Worm (Caenorhabditis elegans) whole organism, L4 larva: Measurements from ENCODE around the gene ttc-4.

Experiments
- F44E2.7 ChIP-seq: fragments of 200-800 bp; sonication (Bioruptor generic); IDR thresholded peaks from 2 replicates; pipeline ENCODE4 v2.1.2; 2022; ENCODE audit warnings: missing genetic modification characterization, missing compliant biosample characterization
- T20F7.1 ChIP-seq: fragments of 200-800 bp; sonication (Bioruptor generic); optimal IDR thresholded peaks from 2 replicates; lab custom pipeline; 2018; ENCODE audit warnings: mild to moderate bottlenecking, missing genetic modification characterization, missing compliant biosample characterization
- Y105C5A.15 ChIP-seq: fragments of 200-800 bp; sonication (Bioruptor generic); IDR thresholded peaks from 2 replicates; pipeline ENCODE4 v1.3.6; 2022; ENCODE audit warnings: missing genetic modification characterization, missing compliant biosample characterization
- Y75B8A.6 ChIP-seq: fragments of 200-800 bp; sonication (Bioruptor generic); IDR thresholded peaks from 2 replicates; pipeline ENCODE4 v1.3.6; 2022; ENCODE audit warnings: missing genetic modification reagents, missing genetic modification characterization, missing compliant biosample characterization
- ZK546.5 ChIP-seq, 2 experiments: sonication (generic microtip); optimal IDR thresholded peaks; 2 replicates each; lab custom pipeline; 2017; ENCODE audit warnings: missing biosample characterization in 2 of 2, missing genetic modification characterization in 2 of 2
- aha-1 ChIP-seq: fragments of 150-350 bp; peaks from one replicate; lab custom pipeline; 2014; ENCODE audit warnings: missing biosample characterization, missing genetic modification characterization
- aly-2 ChIP-seq: sonication (generic microtip); optimal IDR thresholded peaks from 2 replicates; lab custom pipeline; 2018; ENCODE audit warnings: missing biosample characterization, missing genetic modification characterization
- ama-1 ChIP-seq: fragments of 150-350 bp; optimal IDR thresholded peaks from 2 replicates; lab custom pipeline; 2014; ENCODE audit warnings: inconsistent platforms, mixed read lengths
- arid-1 ChIP-seq: fragments of 200-800 bp; sonication (Bioruptor generic); conservative IDR thresholded peaks from 2 replicates; pipeline ENCODE4 v1.3.6; 2022; ENCODE audit warnings: missing genetic modification reagents, missing genetic modification characterization, missing compliant biosample characterization
- attf-4 ChIP-seq: sonication (generic microtip); optimal IDR thresholded peaks from 3 replicates; lab custom pipeline; 2017; ENCODE audit warnings: missing biosample characterization, missing genetic modification characterization
- ceh-20 ChIP-seq: fragments of 200-800 bp; sonication (Bioruptor generic); IDR thresholded peaks from 2 replicates; pipeline ENCODE4 v1.3.6; 2022; ENCODE audit warnings: missing genetic modification reagents, missing genetic modification characterization, missing compliant biosample characterization
- ceh-44 ChIP-seq: fragments of 200-800 bp; sonication (Bioruptor generic); IDR thresholded peaks from 2 replicates; pipeline ENCODE4 v1.3.6; 2022; ENCODE audit warnings: missing genetic modification reagents, missing genetic modification characterization, missing compliant biosample characterization
- ceh-82 ChIP-seq: sonication (generic microtip); optimal IDR thresholded peaks from 2 replicates; lab custom pipeline; 2017; ENCODE audit warnings: missing biosample characterization, missing genetic modification characterization
- daf-19 ChIP-seq: fragments of 200-800 bp; sonication (Bioruptor generic); conservative IDR thresholded peaks from 2 replicates; pipeline ENCODE4 v1.3.6; 2022; ENCODE audit warnings: missing genetic modification characterization, missing compliant biosample characterization
- dmd-6 ChIP-seq: fragments of 200-800 bp; sonication (Bioruptor generic); IDR thresholded peaks from 2 replicates; pipeline ENCODE4 v1.3.6; 2022; ENCODE audit warnings: missing genetic modification reagents, missing genetic modification characterization, missing compliant biosample characterization
- dpl-1 ChIP-seq: fragments of 150-350 bp; optimal IDR thresholded peaks from 2 replicates; lab custom pipeline; 2014; ENCODE audit warnings: missing biosample characterization, missing genetic modification reagents, missing genetic modification characterization
- duxl-1 ChIP-seq: sonication (generic microtip); optimal IDR thresholded peaks from 2 replicates; lab custom pipeline; 2016; ENCODE audit warnings: mild to moderate bottlenecking, missing genetic modification characterization, moderate library complexity, missing compliant biosample characterization; ENCODE audit not compliant: poor library complexity
- fkh-10 ChIP-seq: fragments of 150-350 bp; optimal IDR thresholded peaks from 2 replicates; lab custom pipeline; 2014; ENCODE audit warnings: missing biosample characterization, missing genetic modification reagents, missing genetic modification characterization
- gei-8 ChIP-seq: fragments of 200-800 bp; sonication (Bioruptor generic); optimal IDR thresholded peaks from 2 replicates; lab custom pipeline; 2018; ENCODE audit warnings: mild to moderate bottlenecking, missing genetic modification characterization, missing compliant biosample characterization
- hlh-11 ChIP-seq: fragments of 200-800 bp; sonication (Bioruptor generic); optimal IDR thresholded peaks from 2 replicates; lab custom pipeline; 2018; ENCODE audit warnings: mild to moderate bottlenecking, missing genetic modification characterization, missing compliant biosample characterization
- hmg-1.1 ChIP-seq: fragments of 200-800 bp; sonication (Bioruptor generic); IDR thresholded peaks from 2 replicates; pipeline ENCODE4 v1.3.6; 2022; ENCODE audit warnings: missing genetic modification reagents, missing genetic modification characterization, missing compliant biosample characterization
- lin-15B ChIP-seq: fragments of 150-350 bp; sonication (generic microtip); optimal IDR thresholded peaks from 3 replicates; lab custom pipeline; 2014; ENCODE audit warnings: missing biosample characterization, missing genetic modification characterization
- lin-29 ChIP-seq: fragments of 200-800 bp; sonication (Bioruptor generic); IDR thresholded peaks from 2 replicates; pipeline ENCODE4 v1.3.6; 2022; ENCODE audit warnings: missing genetic modification reagents, missing genetic modification characterization, missing compliant biosample characterization
- lin-38 ChIP-seq: fragments of 200-800 bp; sonication (Bioruptor generic); IDR thresholded peaks from 2 replicates; pipeline ENCODE4 v1.3.6; 2022; ENCODE audit warnings: missing genetic modification reagents, missing genetic modification characterization, missing compliant biosample characterization
- lin-39 ChIP-seq: fragments of 150-350 bp; optimal IDR thresholded peaks from 2 replicates; lab custom pipeline; 2014; ENCODE audit warnings: missing biosample characterization, missing genetic modification reagents, missing genetic modification characterization
- lsy-2 ChIP-seq, 2 experiments: fragments of 150-350 bp in 1 of 2; sonication (generic microtip) in 1 of 2; optimal IDR thresholded peaks; 2 replicates each; lab custom pipeline; 2014 to 2017; ENCODE audit warnings: missing biosample characterization in 2 of 2, missing genetic modification characterization in 2 of 2
- madf-5 ChIP-seq, 2 experiments: fragments of 200-800 bp; sonication (Bioruptor generic); IDR thresholded peaks; 2 replicates each; pipeline ENCODE4 v1.3.6; 2022; ENCODE audit warnings: missing compliant biosample characterization in 2 of 2, missing genetic modification characterization in 2 of 2
- mdl-1 ChIP-seq, 2 experiments: fragments of 150-350 bp in 1 of 2; sonication (generic microtip) in 1 of 2; optimal IDR thresholded peaks; 2 replicates each; lab custom pipeline; 2014 to 2017; ENCODE audit warnings: missing biosample characterization in 2 of 2, missing genetic modification characterization in 2 of 2
- mdt-29 ChIP-seq: fragments of 200-800 bp; sonication (Bioruptor generic); IDR thresholded peaks from 2 replicates; pipeline ENCODE4 v1.3.6; 2022; ENCODE audit warnings: missing genetic modification reagents, missing genetic modification characterization, missing compliant biosample characterization
- mxl-2 ChIP-seq: fragments of 200-800 bp; sonication (Bioruptor generic); conservative IDR thresholded peaks from 2 replicates; pipeline ENCODE4 v1.3.6; 2022; ENCODE audit warnings: missing genetic modification reagents, missing genetic modification characterization, missing compliant biosample characterization
- nhr-11 ChIP-seq: fragments of 150-350 bp; optimal IDR thresholded peaks from 2 replicates; lab custom pipeline; 2014; ENCODE audit warnings: missing biosample characterization, missing genetic modification characterization
- nhr-237 ChIP-seq: sonication (generic microtip); optimal IDR thresholded peaks from 2 replicates; lab custom pipeline; 2017; ENCODE audit warnings: missing biosample characterization, missing genetic modification characterization
- nhr-41 ChIP-seq: fragments of 200-800 bp; sonication (Bioruptor generic); IDR thresholded peaks from 2 replicates; pipeline ENCODE4 v1.3.6; 2022; ENCODE audit warnings: missing genetic modification reagents, missing genetic modification characterization, missing compliant biosample characterization
- nhr-42 ChIP-seq: fragments of 200-800 bp; sonication (Bioruptor generic); IDR thresholded peaks from 2 replicates; pipeline ENCODE4 v1.3.6; 2022; ENCODE audit warnings: missing genetic modification characterization, missing compliant biosample characterization
- nhr-6 ChIP-seq: fragments of 150-350 bp; optimal IDR thresholded peaks from 2 replicates; lab custom pipeline; 2014; ENCODE audit warnings: missing biosample characterization, missing genetic modification characterization
- pha-4 ChIP-seq, 2 experiments: fragments of 150-350 bp in 1 of 2; fragments of 200-800 bp in 1 of 2; sonication (Bioruptor generic) in 1 of 2; IDR thresholded peaks in 1 of 2; optimal IDR thresholded peaks in 1 of 2; 2 replicates each; pipeline versions ENCODE4 v1.3.6 to Lab custom; 2014 to 2022; ENCODE audit warnings: missing genetic modification characterization in 2 of 2, missing genetic modification reagents in 2 of 2, missing biosample characterization in 1 of 2, missing compliant biosample characterization in 1 of 2
- pqm-1 ChIP-seq: sonication (generic microtip); optimal IDR thresholded peaks from 2 replicates; lab custom pipeline; 2017; ENCODE audit warnings: missing biosample characterization, missing genetic modification characterization
- sdz-12 ChIP-seq: fragments of 200-800 bp; sonication (Bioruptor generic); optimal IDR thresholded peaks from 2 replicates; lab custom pipeline; 2018; ENCODE audit warnings: mild to moderate bottlenecking, missing genetic modification characterization, missing compliant biosample characterization
- set-16 ChIP-seq: fragments of 200-800 bp; sonication (Bioruptor generic); IDR thresholded peaks from 2 replicates; pipeline ENCODE4 v1.3.6; 2022; ENCODE audit warnings: missing genetic modification reagents, missing genetic modification characterization, missing compliant biosample characterization
- tra-1 ChIP-seq: fragments of 200-800 bp; sonication (Bioruptor generic); IDR thresholded peaks from 2 replicates; pipeline ENCODE4 v1.3.6; 2022; ENCODE audit warnings: missing genetic modification reagents, missing genetic modification characterization, missing compliant biosample characterization
- unc-39 ChIP-seq: sonication (generic microtip); optimal IDR thresholded peaks from 2 replicates; lab custom pipeline; 2017; ENCODE audit warnings: missing biosample characterization, missing genetic modification characterization
- zfp-3 ChIP-seq: fragments of 200-800 bp; sonication (Bioruptor generic); conservative IDR thresholded peaks from 2 replicates; pipeline ENCODE4 v1.3.6; 2022; ENCODE audit warnings: missing genetic modification reagents, missing genetic modification characterization, missing compliant biosample characterization
- zip-2 ChIP-seq: fragments of 150-350 bp; optimal IDR thresholded peaks from 2 replicates; lab custom pipeline; 2014; ENCODE audit warnings: missing biosample characterization, missing genetic modification characterization
- ztf-11 ChIP-seq: fragments of 150-350 bp; optimal IDR thresholded peaks from 2 replicates; lab custom pipeline; 2014; ENCODE audit warnings: missing biosample characterization, missing genetic modification characterization
- ztf-7 ChIP-seq: fragments of 150-350 bp; optimal IDR thresholded peaks from 2 replicates; lab custom pipeline; 2014; ENCODE audit warnings: missing biosample characterization, missing genetic modification characterization

Gene ttc-4

DNA sequence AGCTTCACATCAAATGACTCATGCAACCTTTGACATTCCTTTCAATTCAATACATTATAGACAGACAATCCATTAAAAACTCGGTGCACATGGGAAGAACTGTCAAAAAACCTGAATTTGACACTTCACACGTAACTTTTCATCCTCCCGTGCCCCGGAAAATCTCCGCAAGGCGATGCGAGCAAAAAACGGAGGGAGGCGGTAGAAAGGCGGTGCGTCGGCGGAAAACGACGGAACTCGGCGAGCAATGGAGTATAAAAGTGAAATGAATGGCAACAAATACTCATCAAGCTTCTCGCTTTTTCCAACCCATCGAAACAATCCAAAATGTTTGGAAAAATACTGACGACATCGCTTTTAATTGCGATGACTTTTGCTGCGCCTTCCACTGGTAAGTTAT is 16.5 kb upstream of the ttc-4 start, which contains the start of gene T25E4.1:
Gene T25E4.1, plus strand, starts transcription at position 301 of the 400 bp plus-strand sequence.
- TF ChIP-seq duxl-1 (tag; lab: Kevin White, UChicago) (no peak), nhr-42 (GFP tag; lab: Robert Waterston, UW) (no peak), lin-38 (GFP tag; lab: Robert Waterston, UW) (no peak), lin-29 (GFP tag; lab: Robert Waterston, UW) (no peak), Y75B8A.6 (no peak), ceh-20 (GFP tag; lab: Robert Waterston, UW) (no peak), mxl-2 (GFP tag; lab: Robert Waterston, UW) (no peak), F44E2.7 (GFP tag; lab: Robert Waterston, UW) (no peak), mdt-29 (GFP tag; lab: Robert Waterston, UW) (no peak), aly-2 (tag; lab: Kevin White, UChicago) (no peak), fkh-10 (GFP tag; lab: Kevin White, UChicago) (no peak), nhr-6 (tag; lab: Kevin White, UChicago) (no peak), attf-4 (tag; lab: Kevin White, UChicago) (no peak), lin-39 (no peak), aha-1 (tag; lab: Kevin White, UChicago) (no peak), nhr-11 (no peak), ceh-82 (tag; lab: Kevin White, UChicago) (no peak), lin-15B (tag; lab: Kevin White, UChicago) (no peak), ceh-44 (GFP tag; lab: Robert Waterston, UW) (no peak), lsy-2 (tag; optimal IDR thresholded peaks at IDR 0.05; lab: Kevin White, UChicago) (no peak)
- TF ChIP-seq, all 104 proteins: peak for 0

DNA sequence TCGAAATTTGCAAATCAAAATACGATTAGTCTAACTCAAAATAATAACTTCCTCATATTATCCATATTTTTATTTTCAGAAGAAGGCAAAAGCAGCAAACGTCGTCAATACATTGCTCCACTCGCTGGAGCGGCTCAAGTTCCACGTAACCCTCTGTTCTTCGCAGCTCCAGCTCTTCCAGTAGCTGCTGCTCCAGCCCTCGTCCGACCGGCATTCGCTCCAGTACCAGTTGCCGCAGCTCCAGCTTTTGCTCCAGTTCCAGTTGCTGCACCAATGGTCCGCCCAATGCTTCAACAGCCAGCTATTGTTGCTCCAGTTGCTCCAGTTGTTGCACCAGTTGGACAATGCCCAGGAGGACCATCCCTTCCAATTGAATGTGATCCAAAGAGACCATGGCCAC is 15.8 kb upstream of the ttc-4 start:
- TF ChIP-seq set-16 (GFP tag; lab: Robert Waterston, UW) (peak; percentile 83), nhr-42 (GFP tag; lab: Robert Waterston, UW) (no peak)

DNA sequence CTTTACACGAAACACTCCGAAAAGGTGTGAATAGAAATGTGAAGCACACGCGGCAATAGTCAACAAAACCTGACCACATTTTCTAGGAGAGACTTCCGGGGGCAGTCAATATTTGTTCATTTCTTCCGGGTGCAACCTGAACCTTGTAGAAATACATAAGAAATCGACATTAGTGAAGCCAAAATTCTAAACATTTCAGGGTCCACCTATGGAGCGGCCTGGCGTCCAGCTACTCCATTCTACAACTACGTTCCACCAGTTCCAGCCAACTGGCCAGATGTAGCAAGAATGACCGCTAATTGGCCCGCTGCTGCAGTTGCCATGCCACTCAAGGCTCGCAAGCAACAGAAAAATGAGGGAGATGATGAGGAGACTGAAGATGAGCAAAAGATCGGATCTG is 15.3 kb upstream of the ttc-4 start:
- TF ChIP-seq T20F7.1, result no peak
- TF ChIP-seq aha-1 (tag; lab: Kevin White, UChicago), result peak; percentile 76
- TF ChIP-seq ZK546.5 (tag; optimal IDR thresholded peaks at IDR 0.05; lab: Kevin White, UChicago), result no peak
- TF ChIP-seq zip-2 (tag; lab: Kevin White, UChicago), result no peak
- no peak for TF ChIP-seq pha-4 (GFP tag; IDR thresholded peaks at IDR 0.05; lab: Robert Waterston, UW)
- TF ChIP-seq pha-4 (tag; optimal IDR thresholded peaks at IDR 0.05; lab: Kevin White, UChicago), result no peak
- TF ChIP-seq ceh-20 (GFP tag; lab: Robert Waterston, UW), result no peak

DNA sequence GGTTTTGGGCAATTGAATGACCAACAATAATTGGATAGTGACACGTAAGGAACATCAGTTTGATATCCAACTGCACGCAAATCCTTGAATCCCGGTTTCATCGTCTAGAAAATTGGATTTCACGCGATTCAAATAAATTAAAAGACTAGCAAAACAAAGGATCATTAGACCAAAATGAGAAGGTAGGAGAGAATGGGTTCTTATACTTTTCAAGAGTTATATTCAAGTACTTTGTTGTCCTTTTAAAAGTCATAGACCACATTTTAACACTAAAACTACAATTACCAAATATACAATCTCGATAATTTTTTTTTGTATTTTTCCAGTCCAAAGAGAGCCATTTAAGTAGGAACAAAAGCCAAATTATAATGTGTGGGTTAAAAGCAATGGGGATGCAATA is 12.2 kb upstream of the ttc-4 start, which contains the start of gene T25E4.2:
Gene T25E4.2, minus strand, starts transcription at position 101 of the 400 bp plus-strand sequence.
- TF ChIP-seq nhr-42 (GFP tag; lab: Robert Waterston, UW) (no peak), ztf-11 (tag; lab: Kevin White, UChicago) (no peak), ztf-7 (no peak), unc-39 (tag; lab: Kevin White, UChicago) (no peak), dmd-6 (GFP tag; lab: Robert Waterston, UW) (no peak), tra-1 (GFP tag; lab: Robert Waterston, UW) (no peak), arid-1 (GFP tag; lab: Robert Waterston, UW) (no peak), nhr-41 (GFP tag; lab: Robert Waterston, UW) (no peak), daf-19 (GFP tag; lab: Robert Waterston, UW) (no peak), mdt-29 (GFP tag; lab: Robert Waterston, UW) (no peak), Y105C5A.15 (no peak)

DNA sequence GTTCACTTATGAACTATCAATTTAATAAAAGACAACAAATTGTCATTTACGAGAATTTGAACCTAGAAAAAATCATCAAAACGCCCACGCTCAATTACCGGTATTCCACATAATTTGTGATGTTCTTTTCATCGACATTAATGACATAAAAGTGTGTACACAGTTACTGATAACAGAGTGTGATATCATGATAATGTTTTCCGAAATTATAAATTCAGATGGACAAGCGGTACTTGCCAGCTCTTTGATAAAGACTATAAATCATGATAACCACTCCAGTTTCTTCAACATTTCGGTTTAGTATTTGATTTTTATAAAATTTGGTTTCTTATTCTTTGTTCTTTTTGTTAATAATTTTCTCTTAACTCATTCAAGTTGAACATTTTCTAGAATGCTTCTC is 8.7 kb upstream of the ttc-4 start, which contains the start of gene lys-8:
Gene lys-8, plus strand, starts transcription at position 391 of the 400 bp plus-strand sequence.
- no peak for TF ChIP-seq lin-15B (tag; lab: Kevin White, UChicago)
- TF ChIP-seq sdz-12 (GFP tag; lab: Kevin White, UChicago), result no peak
- no peak for TF ChIP-seq madf-5 (GFP tag; IDR thresholded peaks at IDR 0.05; lab: Robert Waterston, UW)
- TF ChIP-seq ama-1 (lab: Kevin White, UChicago), result no peak
- TF ChIP-seq hmg-1.1, result no peak
- TF ChIP-seq ztf-11 (tag; lab: Kevin White, UChicago), result no peak
- TF ChIP-seq T20F7.1, result peak; percentile 45
- peak; percentile 76; the same call in 1 of the 2 replicates for TF ChIP-seq tra-1 (GFP tag; lab: Robert Waterston, UW)
- TF ChIP-seq pqm-1 (tag; lab: Kevin White, UChicago), result peak; percentile 99
- TF ChIP-seq dpl-1, result no peak
- no peak for TF ChIP-seq nhr-42 (GFP tag; lab: Robert Waterston, UW)
- TF ChIP-seq mdl-1 (tag; optimal IDR thresholded peaks at IDR 0.05; lab: Kevin White, UChicago), result peak in 1 of 2 experiments; percentile 17
- no peak for TF ChIP-seq gei-8 (GFP tag; lab: Kevin White, UChicago)
- TF ChIP-seq hlh-11 (tag; lab: Kevin White, UChicago), result peak; percentile 90
- no peak for TF ChIP-seq nhr-237 (tag; lab: Kevin White, UChicago)
- no peak for TF ChIP-seq zfp-3 (GFP tag; lab: Robert Waterston, UW)
